Fruit fly (Drosophila melanogaster): ENCODE data around the gene Osi15.

Gene Osi15

dm6 chr3R:6285100-6285499, 16.5 kb upstream of the Osi15 start, which contains the start of gene CG15597:
TSS of gene CG15597 (minus strand) at chr3R:6285200.
- TF ChIP-seq CG33213 (GFP tag; optimal IDR thresholded peaks at IDR 0.05) (no peak), CG15073 (GFP tag; optimal IDR thresholded peaks at IDR 0.05) (no peak), danr (GFP tag; IDR thresholded peaks at IDR 0.05) (no peak), CG12299 (tag; optimal IDR thresholded peaks at IDR 0.05) (no peak), CG6175 (GFP tag; IDR thresholded peaks at IDR 0.05) (no peak), CG12104 (GFP tag; optimal IDR thresholded peaks at IDR 0.05) (no peak), Dbx (GFP tag; IDR thresholded peaks at IDR 0.05) (no peak), D (optimal IDR thresholded peaks at IDR 0.05) (no peak), D (GFP tag; optimal IDR thresholded peaks at IDR 0.05) (no peak)

- no peak for TF ChIP-seq Hmx (GFP tag; optimal IDR thresholded peaks at IDR 0.05)
- TF ChIP-seq ash1 (GFP tag; optimal IDR thresholded peaks at IDR 0.05), result no peak
- TF ChIP-seq Max (GFP tag; optimal IDR thresholded peaks at IDR 0.05), result no peak
- TF ChIP-seq Hr51 (GFP tag; optimal IDR thresholded peaks at IDR 0.05), result peak in 1 of 2 experiments; percentile 10
- TF ChIP-seq CG11504 (tag; optimal IDR thresholded peaks at IDR 0.05), result peak; percentile 20
- TF ChIP-seq ken (GFP tag; IDR thresholded peaks at IDR 0.05), result no peak
- no peak for TF ChIP-seq sr (GFP tag; IDR thresholded peaks at IDR 0.05)
- no peak for TF ChIP-seq CG14050 (GFP tag; IDR thresholded peaks at IDR 0.05)
- TF ChIP-seq tio (GFP tag; optimal IDR thresholded peaks at IDR 0.05), result no peak
- peak; percentile 9 for TF ChIP-seq gem (tag; optimal IDR thresholded peaks at IDR 0.05)
- TF ChIP-seq pfk (GFP tag; optimal IDR thresholded peaks at IDR 0.05), result no peak
Measured at dm6 chr3R:6287433-6287832, 14.2 kb upstream of the Osi15 start, which contains the start of gene CG15594. TSS of gene CG15594 (plus strand) at chr3R:6287733.

dm6 chr3R:6290289-6290688, 11.3 kb upstream of the Osi15 start:
- TF ChIP-seq Pdp1 (GFP tag; optimal IDR thresholded peaks at IDR 0.05) (peak in 1 of 2 experiments; percentile 24), Med (GFP tag) (peak; percentile 21), vvl (GFP tag; IDR thresholded peaks at IDR 0.05) (peak; percentile 40; the same call in 1 of the 2 replicates), Hsf (GFP tag; optimal IDR thresholded peaks at IDR 0.05) (no peak), kni (GFP tag; optimal IDR thresholded peaks at IDR 0.05) (peak; percentile 70), CG2199 (GFP tag; IDR thresholded peaks at IDR 0.05) (0 out of 3 replicates have a peak, but pooled peaks have one; percentile 52), CG10209 (GFP tag; optimal IDR thresholded peaks at IDR 0.05) (no peak), sd (tag; optimal IDR thresholded peaks at IDR 0.05) (peak; percentile 6), Ets65A (GFP tag) (peak; percentile 91), sens (GFP tag) (peak; percentile 43), ttk (GFP tag; IDR thresholded peaks at IDR 0.05) (no peak), ci (GFP tag; IDR thresholded peaks at IDR 0.05) (0 out of 3 replicates have a peak, but pooled peaks have one; percentile 20)

dm6 chr3R:6291437-6291836, 10.2 kb upstream of the Osi15 start, which contains the start of gene Osi13:
TSS of gene Osi13 (plus strand) at chr3R:6291737.
- TF ChIP-seq CG7839 (tag; optimal IDR thresholded peaks at IDR 0.05) (no peak), sna (GFP tag; IDR thresholded peaks at IDR 0.05; ENCODE audit: partially characterized antibody) (no peak), CG16863 (GFP tag; optimal IDR thresholded peaks at IDR 0.05) (no peak), hth (optimal IDR thresholded peaks at IDR 0.05) (no peak), prd (optimal IDR thresholded peaks at IDR 0.05) (peak in 1 of 2 experiments; percentile 3), prd (GFP tag; IDR thresholded peaks at IDR 0.05) (no peak), CG17612 (GFP tag; IDR thresholded peaks at IDR 0.05) (no peak)
